Worm (Caenorhabditis elegans): ENCODE measurements around the gene fbxb-85.

- TF ChIP-seq scrt-1 (GFP tag; IDR thresholded peaks at IDR 0.05) (no peak), flt-1 (GFP tag; IDR thresholded peaks at IDR 0.05) (no peak), ama-1 (optimal IDR thresholded peaks at IDR 0.05) (no peak), B0310.2 (tag; optimal IDR thresholded peaks at IDR 0.05) (no peak)
Measured at ce11 chrIII:10822494-10823113, 26.2 kb downstream of the fbxb-85 start.

All from whole organism, early embryonic.